Worm (Caenorhabditis elegans) whole organism, early embryonic: ENCODE measurements around the gene erh-2.

Source experiments
- F13C5.2 ChIP-seq: sonication (generic microtip); optimal IDR thresholded peaks from 2 replicates; lab custom pipeline; 2017; ENCODE audit warnings: mild to moderate bottlenecking, missing genetic modification characterization, inconsistent platforms, missing compliant biosample characterization
- aly-1 ChIP-seq: sonication (generic microtip); optimal IDR thresholded peaks from 2 replicates; lab custom pipeline; 2016; ENCODE audit warnings: missing genetic modification characterization, missing compliant biosample characterization
- ama-1 ChIP-seq: fragments of 150-350 bp; optimal IDR thresholded peaks from 2 replicates; lab custom pipeline; 2014
- ceh-13 ChIP-seq: fragments of 200-800 bp; sonication (Bioruptor generic); optimal IDR thresholded peaks from 2 replicates; lab custom pipeline; 2018; ENCODE audit warnings: mild to moderate bottlenecking, missing genetic modification characterization, missing compliant biosample characterization
- ceh-36 ChIP-seq: sonication (generic microtip); optimal IDR thresholded peaks from 2 replicates; lab custom pipeline; 2016; ENCODE audit warnings: missing genetic modification characterization, inconsistent platforms, missing compliant biosample characterization
- flt-1 ChIP-seq: fragments of 200-800 bp; sonication (Bioruptor generic); IDR thresholded peaks from 2 replicates; pipeline ENCODE4 v1.3.6; 2022; ENCODE audit warnings: missing genetic modification characterization, missing compliant biosample characterization
- pes-1 ChIP-seq: fragments of 200-800 bp; sonication (Bioruptor generic); IDR thresholded peaks from 2 replicates; pipeline ENCODE4 v1.3.6; 2022; ENCODE audit warnings: missing genetic modification reagents, missing genetic modification characterization, missing compliant biosample characterization
- tbx-37 ChIP-seq: fragments of 200-800 bp; sonication (Bioruptor generic); conservative IDR thresholded peaks from 2 replicates; pipeline ENCODE4 v1.3.6; 2022; ENCODE audit warnings: missing genetic modification reagents, missing genetic modification characterization, missing compliant biosample characterization
- tra-4 ChIP-seq: sonication (generic microtip); optimal IDR thresholded peaks from 2 replicates; lab custom pipeline; 2017; ENCODE audit warnings: missing genetic modification characterization, missing compliant biosample characterization

- TF ChIP-seq F13C5.2 (tag; lab: Kevin White, UChicago), result no peak
- TF ChIP-seq tra-4, result no peak
- 0 out of 2 replicates have a peak, but pooled peaks have one; percentile 16 for TF ChIP-seq flt-1
- no peak for TF ChIP-seq ceh-36 (tag; lab: Kevin White, UChicago)
- TF ChIP-seq aly-1, result no peak
- no peak for TF ChIP-seq ceh-13
- no peak for TF ChIP-seq tbx-37
- TF ChIP-seq ama-1 (lab: Kevin White, UChicago), result no peak
- no peak for TF ChIP-seq pes-1 (GFP tag; lab: Robert Waterston, UW)
These were observed 14.6 kb upstream of the erh-2 start, which contains the start of the genes sel-5 and wdr-48 for ce11 chrIII:4578385-4578903.
